Worm (Caenorhabditis elegans) whole organism, young adult: ENCODE results near the gene Y39B6A.30.

Experiments used
- B0261.1 ChIP-seq: sonication (generic microtip); optimal IDR thresholded peaks from 2 replicates; lab custom pipeline; 2016; ENCODE audit warnings: mild to moderate bottlenecking, missing genetic modification characterization, moderate library complexity, missing compliant biosample characterization
- B0336.3 ChIP-seq: fragments of 200-800 bp; sonication (Bioruptor generic); IDR thresholded peaks from 2 replicates; pipeline ENCODE4 v1.3.6; 2022; ENCODE audit warnings: missing genetic modification characterization, missing compliant biosample characterization
- C06A6.2 ChIP-seq: fragments of 200-800 bp; sonication (Bioruptor generic); conservative IDR thresholded peaks from 2 replicates; pipeline ENCODE4 v1.3.6; 2022; ENCODE audit warnings: missing genetic modification characterization, missing compliant biosample characterization
- C17E4.6 ChIP-seq: fragments of 200-800 bp; sonication (Bioruptor generic); IDR thresholded peaks from 2 replicates; pipeline ENCODE4 v1.3.6; 2022; ENCODE audit warnings: missing genetic modification reagents, missing genetic modification characterization, missing compliant biosample characterization
- D2030.7 ChIP-seq: fragments of 200-800 bp; sonication (Bioruptor generic); IDR thresholded peaks from 2 replicates; pipeline ENCODE4 v1.3.6; 2022; ENCODE audit warnings: missing genetic modification reagents, missing genetic modification characterization, missing compliant biosample characterization
- F33H1.4 ChIP-seq: fragments of 200-800 bp; sonication (Bioruptor generic); IDR thresholded peaks from 2 replicates; pipeline ENCODE4 v1.3.6; 2022; ENCODE audit warnings: missing genetic modification reagents, missing genetic modification characterization, missing compliant biosample characterization
- F37B4.10 ChIP-seq: fragments of 200-800 bp; sonication (Bioruptor generic); IDR thresholded peaks from 2 replicates; pipeline ENCODE4 v1.3.6; 2022; ENCODE audit warnings: missing genetic modification characterization, missing compliant biosample characterization
- F49E8.2 ChIP-seq: sonication (generic microtip); optimal IDR thresholded peaks from 3 replicates; lab custom pipeline; 2017; ENCODE audit warnings: missing genetic modification characterization, mild to moderate bottlenecking, missing compliant biosample characterization, antibody characterized with exemption, moderate library complexity; ENCODE audit not compliant: insufficient read depth
- F52B5.7 ChIP-seq: sonication (generic microtip); optimal IDR thresholded peaks from 2 replicates; lab custom pipeline; 2016; ENCODE audit warnings: mild to moderate bottlenecking, missing genetic modification characterization, missing compliant biosample characterization
- K11D2.4 ChIP-seq: fragments of 200-800 bp; sonication (Bioruptor generic); IDR thresholded peaks from 2 replicates; pipeline ENCODE4 v1.3.6; 2022; ENCODE audit warnings: missing genetic modification reagents, missing genetic modification characterization, missing compliant biosample characterization
- aptf-2 ChIP-seq: fragments of 200-800 bp; sonication (Bioruptor generic); conservative IDR thresholded peaks from 2 replicates; pipeline ENCODE4 v1.3.6; 2022; ENCODE audit warnings: missing genetic modification reagents, missing genetic modification characterization, missing compliant biosample characterization
- aptf-3 ChIP-seq: fragments of 200-800 bp; sonication (Bioruptor generic); IDR thresholded peaks from 2 replicates; pipeline ENCODE4 v1.3.6; 2022; ENCODE audit warnings: missing genetic modification characterization, missing compliant biosample characterization
- athp-1 ChIP-seq: sonication (generic microtip); optimal IDR thresholded peaks from 2 replicates; lab custom pipeline; 2017; ENCODE audit warnings: mild to moderate bottlenecking, missing genetic modification characterization, missing compliant biosample characterization
- attf-3 ChIP-seq: fragments of 200-800 bp; sonication (Bioruptor generic); conservative IDR thresholded peaks from 2 replicates; pipeline ENCODE4 v1.3.6; 2022; ENCODE audit warnings: missing genetic modification reagents, missing genetic modification characterization, missing compliant biosample characterization
- bed-1 ChIP-seq: fragments of 200-800 bp; sonication (Bioruptor generic); IDR thresholded peaks from 2 replicates; pipeline ENCODE4 v1.3.6; 2022; ENCODE audit warnings: missing genetic modification reagents, missing genetic modification characterization, missing compliant biosample characterization
- bed-2 ChIP-seq: fragments of 200-800 bp; sonication (Bioruptor generic); IDR thresholded peaks from 2 replicates; pipeline ENCODE4 v1.3.6; 2022; ENCODE audit warnings: missing genetic modification reagents, missing genetic modification characterization, missing compliant biosample characterization
- ccch-3 ChIP-seq: fragments of 200-800 bp; sonication (Bioruptor generic); optimal IDR thresholded peaks from 2 replicates; lab custom pipeline; 2018; ENCODE audit warnings: mild to moderate bottlenecking, missing genetic modification characterization, missing compliant biosample characterization
- ceh-27 ChIP-seq: fragments of 200-800 bp; sonication (Bioruptor generic); optimal IDR thresholded peaks from 2 replicates; lab custom pipeline; 2018; ENCODE audit warnings: mild to moderate bottlenecking, missing genetic modification characterization, moderate library complexity, missing compliant biosample characterization
- ceh-58 ChIP-seq: fragments of 200-800 bp; sonication (Bioruptor generic); IDR thresholded peaks from 2 replicates; pipeline ENCODE4 v1.3.6; 2022; ENCODE audit warnings: missing genetic modification characterization, missing compliant biosample characterization
- dox-1 ChIP-seq: fragments of 200-800 bp; sonication (Bioruptor generic); IDR thresholded peaks from 2 replicates; pipeline ENCODE4 v1.3.6; 2022; ENCODE audit warnings: missing genetic modification reagents, missing genetic modification characterization, missing compliant biosample characterization
- hsf-1 ChIP-seq: fragments of 200-800 bp; sonication (Bioruptor generic); IDR thresholded peaks from 2 replicates; pipeline ENCODE4 v1.3.6; 2022; ENCODE audit warnings: missing genetic modification reagents, missing genetic modification characterization, missing compliant biosample characterization
- let-526 ChIP-seq: fragments of 200-800 bp; sonication (Bioruptor generic); IDR thresholded peaks from 2 replicates; pipeline ENCODE4 v1.3.6; 2022; ENCODE audit warnings: missing genetic modification reagents, missing genetic modification characterization, missing compliant biosample characterization
- let-607 ChIP-seq, 2 experiments: fragments of 200-800 bp in 1 of 2; sonication (Bioruptor generic) in 1 of 2; sonication (generic microtip) in 1 of 2; optimal IDR thresholded peaks; 2 replicates each; lab custom pipeline; 2016 to 2018; ENCODE audit warnings: mild to moderate bottlenecking in 2 of 2, missing compliant biosample characterization in 2 of 2, missing genetic modification characterization in 2 of 2, moderate library complexity in 2 of 2, missing genotype in 1 of 2
- lin-26 ChIP-seq: fragments of 200-800 bp; sonication (Bioruptor generic); IDR thresholded peaks from 2 replicates; pipeline ENCODE4 v1.3.6; 2022; ENCODE audit warnings: missing genetic modification reagents, missing genetic modification characterization, missing compliant biosample characterization
- lin-54 ChIP-seq: fragments of 200-800 bp; sonication (Bioruptor generic); optimal IDR thresholded peaks from 2 replicates; lab custom pipeline; 2018; ENCODE audit warnings: mild to moderate bottlenecking, missing genetic modification characterization, missing compliant biosample characterization
- lir-1 ChIP-seq: fragments of 200-800 bp; sonication (Bioruptor generic); conservative IDR thresholded peaks from 2 replicates; pipeline ENCODE4 v1.3.6; 2022; ENCODE audit warnings: missing genetic modification reagents, missing genetic modification characterization, missing compliant biosample characterization
- lsl-1 ChIP-seq: fragments of 200-800 bp; sonication (Bioruptor generic); optimal IDR thresholded peaks from 2 replicates; lab custom pipeline; 2018; ENCODE audit warnings: mild to moderate bottlenecking, missing genetic modification characterization, moderate library complexity, missing compliant biosample characterization
- lsy-27 ChIP-seq: sonication (generic microtip); optimal IDR thresholded peaks from 2 replicates; lab custom pipeline; 2017; ENCODE audit warnings: missing genetic modification characterization, mild to moderate bottlenecking, missing compliant biosample characterization, antibody characterized with exemption, missing genotype, borderline replicate concordance; ENCODE audit not compliant: insufficient read depth
- madf-10 ChIP-seq: sonication (generic microtip); optimal IDR thresholded peaks from 2 replicates; lab custom pipeline; 2016; ENCODE audit warnings: mild to moderate bottlenecking, missing genetic modification characterization, missing compliant biosample characterization
- madf-3 ChIP-seq: fragments of 200-800 bp; sonication (Bioruptor generic); IDR thresholded peaks from 2 replicates; pipeline ENCODE4 v1.3.6; 2022; ENCODE audit warnings: missing genetic modification reagents, missing genetic modification characterization, missing compliant biosample characterization
- madf-6 ChIP-seq: fragments of 200-800 bp; sonication (Bioruptor generic); IDR thresholded peaks from 2 replicates; pipeline ENCODE4 v1.3.6; 2022; ENCODE audit warnings: missing genetic modification reagents, missing genetic modification characterization, missing compliant biosample characterization
- madf-8 ChIP-seq: fragments of 200-800 bp; sonication (Bioruptor generic); conservative IDR thresholded peaks from 2 replicates; pipeline ENCODE4 v1.3.6; 2022; ENCODE audit warnings: missing genetic modification reagents, missing genetic modification characterization, missing compliant biosample characterization
- nhr-120 ChIP-seq: fragments of 200-800 bp; sonication (Bioruptor generic); IDR thresholded peaks from 2 replicates; pipeline ENCODE4 v1.3.6; 2022; ENCODE audit warnings: missing genetic modification characterization, missing compliant biosample characterization
- nhr-80 ChIP-seq: sonication (generic microtip); optimal IDR thresholded peaks from 2 replicates; lab custom pipeline; 2016; ENCODE audit warnings: missing genetic modification characterization, missing compliant biosample characterization
- rcor-1 ChIP-seq: fragments of 200-800 bp; sonication (Bioruptor generic); IDR thresholded peaks from 2 replicates; pipeline ENCODE4 v1.3.6; 2022; ENCODE audit warnings: missing genetic modification reagents, missing genetic modification characterization, missing compliant biosample characterization
- repo-1 ChIP-seq: sonication (generic microtip); optimal IDR thresholded peaks from 2 replicates; lab custom pipeline; 2017; ENCODE audit warnings: mild to moderate bottlenecking, missing genetic modification characterization, missing compliant biosample characterization
- somi-1 ChIP-seq: fragments of 200-800 bp; sonication (Bioruptor generic); optimal IDR thresholded peaks from 2 replicates; lab custom pipeline; 2018; ENCODE audit warnings: mild to moderate bottlenecking, missing genetic modification characterization, missing compliant biosample characterization
- sptf-2 ChIP-seq: fragments of 200-800 bp; sonication (Bioruptor generic); optimal IDR thresholded peaks from 2 replicates; lab custom pipeline; 2018; ENCODE audit warnings: mild to moderate bottlenecking, missing genetic modification characterization, missing compliant biosample characterization
- tbp1 ChIP-seq: fragments of 200-800 bp; sonication (Bioruptor generic); optimal IDR thresholded peaks from 2 replicates; lab custom pipeline; 2018; ENCODE audit warnings: mild to moderate bottlenecking, missing genetic modification characterization, missing compliant biosample characterization
- xnd-1 ChIP-seq: sonication (generic microtip); optimal IDR thresholded peaks from 2 replicates; lab custom pipeline; 2016; ENCODE audit warnings: missing genotype, missing genetic modification reagents, missing genetic modification characterization, missing compliant biosample characterization

Gene Y39B6A.30

ce11 chrV:18976539-18976938 is 37.8 kb upstream of the Y39B6A.30 start:
- TF ChIP-seq bed-2 (no peak), xnd-1 (tag; lab: Kevin White, UChicago) (no peak), ceh-27 (no peak), ccch-3 (GFP tag; lab: Kevin White, UChicago) (no peak), C17E4.6 (GFP tag; lab: Robert Waterston, UW) (no peak), madf-10 (tag; lab: Kevin White, UChicago) (no peak), rcor-1 (GFP tag; lab: Robert Waterston, UW) (no peak), madf-6 (no peak), lin-26 (GFP tag; lab: Robert Waterston, UW) (no peak), ceh-58 (GFP tag; lab: Robert Waterston, UW) (no peak), dox-1 (GFP tag; lab: Robert Waterston, UW) (no peak), hsf-1 (no peak), lir-1 (no peak), let-526 (no peak), somi-1 (GFP tag; lab: Kevin White, UChicago) (no peak), madf-3 (GFP tag; lab: Robert Waterston, UW) (no peak)

- no peak for TF ChIP-seq aptf-3 (GFP tag; lab: Robert Waterston, UW)
- TF ChIP-seq F37B4.10 (GFP tag; lab: Robert Waterston, UW) = no peak
- no peak for TF ChIP-seq F52B5.7 (tag; lab: Kevin White, UChicago)
- no peak for TF ChIP-seq lsl-1 (GFP tag; lab: Kevin White, UChicago)
- no peak for TF ChIP-seq nhr-80
- no peak for TF ChIP-seq D2030.7
Observed at ce11 chrV:18977876-18978275, 36.5 kb upstream of the Y39B6A.30 start, which contains the start of gene Y39B6A.41. TSS of gene Y39B6A.41 (minus strand) at chrV:18977976.

ce11 chrV:18978301-18978700 is 36.1 kb upstream of the Y39B6A.30 start:
- no peak for TF ChIP-seq nhr-120 (GFP tag; lab: Robert Waterston, UW)
- TF ChIP-seq nhr-80 = peak; percentile 60
- TF ChIP-seq let-607 (tag; optimal IDR thresholded peaks at IDR 0.05; lab: Kevin White, UChicago) = no peak

ce11 chrV:18980091-18980490 is 34.3 kb upstream of the Y39B6A.30 start:
- TF ChIP-seq bed-1 (GFP tag; lab: Robert Waterston, UW) (0 out of 2 replicates have a peak, but pooled peaks have one; percentile 25), F33H1.4 (GFP tag; lab: Robert Waterston, UW) (0 out of 2 replicates have a peak, but pooled peaks have one; percentile 22), let-526 (0 out of 2 replicates have a peak, but pooled peaks have one; percentile 17), K11D2.4 (GFP tag; lab: Robert Waterston, UW) (0 out of 2 replicates have a peak, but pooled peaks have one; percentile 9), lin-26 (GFP tag; lab: Robert Waterston, UW) (0 out of 2 replicates have a peak, but pooled peaks have one; percentile 22), madf-3 (GFP tag; lab: Robert Waterston, UW) (peak; percentile 8; the same call in 1 of the 2 replicates), madf-6 (0 out of 2 replicates have a peak, but pooled peaks have one; percentile 15)

ce11 chrV:18980980-18981529 is 33.3 kb upstream of the Y39B6A.30 start, which contains the start of the genes mrps-35 and sws-1:
TSS of gene mrps-35 (plus strand) at chrV:18981306.
TSS of gene sws-1 (minus strand) at chrV:18981479.
- TF ChIP-seq C06A6.2 (GFP tag; lab: Robert Waterston, UW) (no peak), B0261.1 (tag; lab: Kevin White, UChicago) (no peak), lin-54 (GFP tag; lab: Kevin White, UChicago) (peak; percentile 84), let-607 (tag; optimal IDR thresholded peaks at IDR 0.05; lab: Kevin White, UChicago) (peak in 1 of 2 experiments; percentile 53), ceh-27 (peak; percentile 70), F49E8.2 (tag; lab: Kevin White, UChicago) (no peak), hsf-1 (0 out of 2 replicates have a peak, but pooled peaks have one; percentile 42), madf-8 (GFP tag; lab: Robert Waterston, UW) (0 out of 2 replicates have a peak, but pooled peaks have one; percentile 33), athp-1 (tag; lab: Kevin White, UChicago) (peak; percentile 11), sptf-2 (GFP tag; lab: Kevin White, UChicago) (no peak), repo-1 (no peak), attf-3 (GFP tag; lab: Robert Waterston, UW) (peak; percentile 45; the same call in 1 of the 2 replicates), tbp1 (GFP tag; lab: Kevin White, UChicago) (peak; percentile 34), aptf-2 (GFP tag; lab: Robert Waterston, UW) (peak; percentile 57; the same call in 1 of the 2 replicates), F52B5.7 (tag; lab: Kevin White, UChicago) (no peak), lsy-27 (tag; lab: Kevin White, UChicago) (no peak), B0336.3 (GFP tag; lab: Robert Waterston, UW) (no peak), lin-26 (GFP tag; lab: Robert Waterston, UW) (no peak)
